Worm (Caenorhabditis elegans) whole organism, L1 larva: ENCODE data around the gene gst-22.
A peak's percentile ranks its signal among the peaks of the same experiment; 100 is the strongest.

ENCODE experiments used
- C16A3.4 ChIP-seq: fragments of 150-350 bp; optimal IDR thresholded peaks from 2 replicates; lab custom pipeline; 2014; ENCODE audit warnings: missing biosample characterization, missing genetic modification characterization
- aly-2 ChIP-seq: fragments of 150-350 bp; optimal IDR thresholded peaks from 2 replicates; lab custom pipeline; 2014; ENCODE audit warnings: missing biosample characterization, missing genetic modification characterization
- blmp-1 ChIP-seq: fragments of 150-350 bp; optimal IDR thresholded peaks from 2 replicates; lab custom pipeline; 2014; ENCODE audit warnings: missing biosample characterization, missing genetic modification characterization
- ceh-88 ChIP-seq: fragments of 200-800 bp; sonication (Bioruptor generic); IDR thresholded peaks from 2 replicates; pipeline ENCODE4 v1.3.6; 2022; ENCODE audit warnings: missing genetic modification characterization, missing compliant biosample characterization
- ceh-90 ChIP-seq: sonication (generic microtip); optimal IDR thresholded peaks from 2 replicates; lab custom pipeline; 2016; ENCODE audit warnings: missing genetic modification characterization, missing compliant biosample characterization
- ces-1 ChIP-seq: fragments of 150-350 bp; optimal IDR thresholded peaks from 2 replicates; lab custom pipeline; 2014; ENCODE audit warnings: missing biosample characterization, missing genetic modification reagents, missing genetic modification characterization
- dpl-1 ChIP-seq, 3 experiments: fragments of 150-350 bp in 2 of 3; sonication (generic microtip) in 1 of 3; optimal IDR thresholded peaks; 2 replicates each; lab custom pipeline; 2014 to 2017; ENCODE audit warnings: missing biosample characterization in 3 of 3, missing genetic modification characterization in 3 of 3, missing genetic modification reagents in 3 of 3
- dsc-1 ChIP-seq: sonication (generic microtip); optimal IDR thresholded peaks from 2 replicates; lab custom pipeline; 2016; ENCODE audit warnings: mild to moderate bottlenecking, missing genetic modification characterization, missing compliant biosample characterization
- efl-3 ChIP-seq: fragments of 200-800 bp; sonication (Bioruptor generic); optimal IDR thresholded peaks from 2 replicates; lab custom pipeline; 2018; ENCODE audit warnings: mild to moderate bottlenecking, missing genetic modification characterization, missing compliant biosample characterization
- egl-13 ChIP-seq: sonication (generic microtip); optimal IDR thresholded peaks from 2 replicates; lab custom pipeline; 2016; ENCODE audit warnings: missing genotype, missing genetic modification reagents, missing genetic modification characterization, missing compliant biosample characterization
- egl-27 ChIP-seq, 2 experiments: fragments of 150-350 bp in 1 of 2; sonication (generic microtip); optimal IDR thresholded peaks; 3 replicates each; lab custom pipeline; 2017 to 2018; ENCODE audit warnings: missing biosample characterization in 2 of 2, missing genetic modification characterization in 2 of 2, missing genetic modification reagents in 2 of 2
- elt-2 ChIP-seq: sonication (generic microtip); optimal IDR thresholded peaks from 2 replicates; lab custom pipeline; 2016; ENCODE audit warnings: missing genetic modification characterization, mild to moderate bottlenecking, inconsistent platforms, missing compliant biosample characterization, missing genetic modification reagents
- elt-3 ChIP-seq, 6 experiments: fragments of 150-350 bp in 1 of 6; sonication (generic microtip); optimal IDR thresholded peaks; 2 replicates each; lab custom pipeline; 2017 to 2018; ENCODE audit warnings: missing biosample characterization in 6 of 6, missing genetic modification characterization in 6 of 6, inconsistent platforms in 1 of 6
- ets-5 ChIP-seq: fragments of 200-800 bp; sonication (Bioruptor generic); IDR thresholded peaks from 2 replicates; pipeline ENCODE4 v1.3.6; 2022; ENCODE audit warnings: missing genetic modification characterization, missing compliant biosample characterization
- fkh-10 ChIP-seq: sonication (generic microtip); optimal IDR thresholded peaks from 2 replicates; lab custom pipeline; 2017; ENCODE audit warnings: missing biosample characterization, missing genetic modification reagents, missing genetic modification characterization
- hpl-2 ChIP-seq: fragments of 150-350 bp; optimal IDR thresholded peaks from 2 replicates; lab custom pipeline; 2014; ENCODE audit warnings: missing biosample characterization, missing genetic modification reagents, missing genetic modification characterization
- lin-15B ChIP-seq: fragments of 150-350 bp; sonication (generic microtip); optimal IDR thresholded peaks from 3 replicates; lab custom pipeline; 2014; ENCODE audit warnings: missing biosample characterization, missing genetic modification characterization
- lin-35 ChIP-seq, 2 experiments: fragments of 150-350 bp; optimal IDR thresholded peaks; 2 replicates each; lab custom pipeline; 2014; ENCODE audit warnings: missing biosample characterization in 2 of 2, missing genetic modification characterization in 2 of 2, missing genetic modification reagents in 2 of 2
- lin-39 ChIP-seq: fragments of 150-350 bp; optimal IDR thresholded peaks from 2 replicates; lab custom pipeline; 2014; ENCODE audit warnings: missing biosample characterization, missing genetic modification reagents, missing genetic modification characterization
- nhr-19 ChIP-seq: fragments of 200-800 bp; sonication (Bioruptor generic); conservative IDR thresholded peaks from 2 replicates; pipeline ENCODE4 v1.3.6; 2022; ENCODE audit warnings: missing genetic modification characterization, missing compliant biosample characterization
- nhr-28 ChIP-seq: fragments of 150-350 bp; optimal IDR thresholded peaks from 2 replicates; lab custom pipeline; 2014; ENCODE audit warnings: missing biosample characterization, missing genetic modification characterization
- nhr-77 ChIP-seq: fragments of 150-350 bp; optimal IDR thresholded peaks from 2 replicates; lab custom pipeline; 2014; ENCODE audit warnings: missing biosample characterization, missing genetic modification characterization
- nhr-84 ChIP-seq: sonication (generic microtip); optimal IDR thresholded peaks from 2 replicates; lab custom pipeline; 2017; ENCODE audit warnings: missing biosample characterization, missing genetic modification characterization
- pag-3 ChIP-seq: sonication (generic microtip); optimal IDR thresholded peaks from 2 replicates; lab custom pipeline; 2017; ENCODE audit warnings: missing genetic modification characterization, mild to moderate bottlenecking, missing compliant biosample characterization, antibody characterized with exemption, borderline replicate concordance; ENCODE audit not compliant: insufficient read depth
- snpc-4 ChIP-seq: fragments of 150-350 bp; optimal IDR thresholded peaks from 2 replicates; lab custom pipeline; 2014; ENCODE audit warnings: missing biosample characterization, missing genetic modification characterization
- tbx-2 ChIP-seq: sonication (generic microtip); optimal IDR thresholded peaks from 2 replicates; lab custom pipeline; 2016; ENCODE audit warnings: missing genetic modification characterization, missing compliant biosample characterization
- unc-130 ChIP-seq: fragments of 150-350 bp; optimal IDR thresholded peaks from 2 replicates; lab custom pipeline; 2017; ENCODE audit warnings: missing biosample characterization, missing genetic modification characterization, inconsistent platforms
- unc-98 ChIP-seq: fragments of 200-800 bp; sonication (Bioruptor generic); IDR thresholded peaks from 2 replicates; pipeline ENCODE4 v1.3.6; 2022; ENCODE audit warnings: missing genetic modification characterization, missing compliant biosample characterization
- zip-4 ChIP-seq: fragments of 200-800 bp; sonication (Bioruptor generic); optimal IDR thresholded peaks from 2 replicates; lab custom pipeline; 2018; ENCODE audit warnings: mild to moderate bottlenecking, missing genetic modification characterization, moderate library complexity, missing compliant biosample characterization
- ztf-11 ChIP-seq, 2 experiments: sonication (generic microtip); optimal IDR thresholded peaks; 2 replicates each; lab custom pipeline; 2016 to 2017; ENCODE audit warnings: missing genetic modification characterization in 2 of 2, missing biosample characterization in 1 of 2, missing compliant biosample characterization in 1 of 2

gst-22 gene

DNA sequence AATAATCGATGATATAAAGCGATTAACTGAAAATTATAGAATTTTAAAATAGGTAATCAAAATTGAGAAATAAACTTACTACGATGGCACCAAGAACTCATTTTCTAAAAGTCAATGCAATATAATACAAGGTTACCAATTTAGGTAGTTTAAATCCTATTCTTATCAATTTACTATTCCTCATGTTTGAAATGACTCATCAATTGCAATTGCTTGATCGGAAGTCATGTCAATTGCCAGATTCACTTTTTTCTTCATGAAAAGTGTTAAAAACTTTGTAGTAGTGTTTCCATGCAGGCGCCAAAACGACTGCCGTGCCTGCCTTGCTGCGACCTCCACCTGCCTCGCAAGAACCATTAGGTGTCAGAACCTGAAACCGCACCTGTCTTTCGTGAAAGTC, 5.5 kb downstream of the gst-22 start, which contains the start of gene F11A5.13:
Gene F11A5.13 (minus strand): TSS at position 101 of the 400 bp plus-strand sequence.
- TF ChIP-seq zip-4 (GFP tag; lab: Kevin White, UChicago) (no peak), egl-13 (tag; lab: Kevin White, UChicago) (no peak), nhr-28 (tag; lab: Kevin White, UChicago) (no peak), dsc-1 (tag; lab: Kevin White, UChicago) (no peak), lin-39 (tag; lab: Kevin White, UChicago) (no peak)

DNA sequence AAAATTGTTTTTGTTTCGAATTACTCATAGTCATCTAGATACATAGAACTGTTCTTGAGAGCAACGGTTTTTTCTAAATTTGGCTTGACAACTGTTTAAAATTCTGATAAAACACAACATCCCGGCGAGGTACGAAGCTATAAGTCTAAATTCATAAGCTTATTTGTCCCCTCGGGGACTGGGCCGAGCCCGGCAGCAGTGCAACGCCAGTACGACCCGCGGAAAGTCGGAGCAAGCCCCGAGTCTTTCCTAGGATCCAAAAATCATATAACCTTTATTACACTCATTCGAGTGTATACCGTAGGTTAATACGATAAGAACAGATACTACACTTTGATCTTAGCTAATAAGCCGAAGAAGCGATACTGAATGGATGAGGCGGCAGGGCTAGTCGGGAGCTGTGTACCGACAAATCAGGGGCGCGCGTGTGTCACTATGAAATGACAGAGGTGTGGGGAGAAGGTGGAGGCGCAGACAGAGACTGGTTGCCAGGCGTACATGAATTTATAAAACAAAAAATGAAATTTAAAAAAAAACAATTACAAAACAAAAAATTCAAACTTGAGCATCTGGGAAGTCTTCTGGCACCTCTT, 6.5 kb downstream of the gst-22 start:
- TF ChIP-seq snpc-4 (tag; lab: Kevin White, UChicago) (peak; percentile 69), unc-130 (no peak), egl-27 (tag; optimal IDR thresholded peaks at IDR 0.05; lab: Kevin White, UChicago) (no peak)

DNA sequence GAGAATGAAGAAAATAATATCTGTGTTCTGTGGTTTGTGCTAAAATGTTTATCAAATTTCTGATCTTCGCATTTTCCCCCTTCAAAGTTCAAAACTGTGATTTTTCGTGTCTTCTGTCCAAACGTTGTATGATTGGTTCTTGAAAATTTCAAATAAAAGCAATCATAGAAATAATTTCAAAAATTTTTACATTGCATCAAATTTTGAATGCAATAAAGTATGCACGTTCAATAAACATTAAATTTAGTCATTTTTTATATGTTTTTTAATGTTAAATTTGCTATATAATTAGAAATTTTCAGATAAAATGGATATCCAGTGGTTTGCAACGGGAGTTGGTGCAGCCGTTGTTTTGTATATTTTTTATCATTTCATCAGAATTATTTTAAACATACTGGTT, 8.1 kb downstream of the gst-22 start, which contains the start of gene stdh-2:
Gene stdh-2 (plus strand): TSS at position 301 of the 400 bp plus-strand sequence.
- TF ChIP-seq ztf-11 (tag; optimal IDR thresholded peaks at IDR 0.05; lab: Kevin White, UChicago) (no peak), dpl-1 (GFP tag; optimal IDR thresholded peaks at IDR 0.05; lab: Kevin White, UChicago) (no peak), pag-3 (tag; lab: Kevin White, UChicago) (no peak), C16A3.4 (tag; lab: Kevin White, UChicago) (no peak), unc-98 (GFP tag; lab: Robert Waterston, UW) (no peak), lin-39 (tag; lab: Kevin White, UChicago) (no peak), ceh-90 (tag; lab: Kevin White, UChicago) (no peak), efl-3 (GFP tag; lab: Kevin White, UChicago) (no peak), hpl-2 (GFP tag; lab: Kevin White, UChicago) (no peak), lin-15B (tag; lab: Kevin White, UChicago) (no peak)

DNA sequence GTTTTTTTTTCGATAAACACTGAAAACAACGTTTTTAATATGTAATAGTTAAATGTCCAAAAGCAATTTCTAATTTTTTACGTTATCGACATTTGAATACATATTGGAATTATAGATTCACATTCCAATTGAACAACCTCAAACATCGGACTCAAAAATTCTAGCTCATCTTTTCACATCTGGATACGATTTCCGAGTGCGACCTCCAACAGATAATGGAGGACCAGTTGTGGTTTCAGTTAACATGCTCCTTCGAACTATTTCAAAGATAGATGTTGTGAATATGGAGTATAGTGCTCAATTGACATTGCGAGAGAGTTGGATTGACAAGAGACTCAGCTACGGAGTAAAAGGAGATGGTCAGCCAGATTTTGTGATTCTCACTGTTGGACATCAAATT, 12.1 kb downstream of the gst-22 start:
- no peak for TF ChIP-seq aly-2 (tag; lab: Kevin White, UChicago)
- no peak for TF ChIP-seq snpc-4 (tag; lab: Kevin White, UChicago)
- no peak for TF ChIP-seq tbx-2
- no peak for TF ChIP-seq fkh-10
- TF ChIP-seq ceh-88 (GFP tag; lab: Robert Waterston, UW): no peak
- TF ChIP-seq ces-1 (GFP tag; lab: Kevin White, UChicago): no peak
- no peak for TF ChIP-seq ets-5
- TF ChIP-seq nhr-19 (GFP tag; lab: Robert Waterston, UW): no peak

DNA sequence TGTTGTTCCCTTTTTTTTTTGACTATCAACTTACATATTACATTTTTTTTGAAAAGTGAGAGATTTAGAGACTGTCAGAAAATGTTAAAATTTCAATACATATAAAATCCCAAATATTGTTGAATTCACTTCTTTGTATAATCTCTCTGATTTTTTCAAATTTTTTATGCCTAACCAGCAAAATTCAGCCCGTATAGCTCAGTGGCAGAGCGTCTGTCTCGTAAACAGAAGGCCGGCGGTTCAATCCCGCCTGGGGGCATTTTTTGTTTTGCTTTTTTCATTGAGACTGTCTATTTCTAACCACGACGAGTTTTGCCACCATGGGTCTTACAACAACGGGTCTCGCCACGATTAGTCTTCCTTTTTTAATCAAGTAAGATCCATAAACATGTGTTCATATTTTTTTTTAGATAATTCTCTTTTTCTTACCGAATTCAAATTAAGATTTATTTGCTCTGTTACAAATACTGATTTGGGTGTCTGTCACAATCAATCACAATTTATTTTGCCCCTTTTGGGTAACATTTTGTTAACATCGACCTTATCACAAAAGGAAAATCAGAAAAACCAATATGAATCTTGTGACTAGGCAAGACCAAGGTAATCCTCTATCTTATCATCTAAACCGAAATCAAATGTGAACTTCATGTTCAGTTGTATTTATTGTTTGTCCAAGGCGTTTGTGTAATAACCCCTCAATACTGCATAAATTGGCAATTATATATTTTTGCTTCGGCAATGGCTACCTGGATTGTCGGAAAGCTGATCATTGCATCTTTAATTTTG, 12.9 kb downstream of the gst-22 start, which contains the start of gene glc-1:
Gene glc-1 (plus strand): TSS at position 663 of the 786 bp plus-strand sequence.
- TF ChIP-seq nhr-77 (tag; lab: Kevin White, UChicago) (no peak), elt-3 (tag; optimal IDR thresholded peaks at IDR 0.05; lab: Kevin White, UChicago) (peak in 1 of 6 experiments; percentile 87), elt-2 (tag; lab: Kevin White, UChicago) (peak; percentile 15), blmp-1 (tag; lab: Kevin White, UChicago) (peak; percentile 30), nhr-84 (tag; lab: Kevin White, UChicago) (no peak), lin-35 (GFP tag; optimal IDR thresholded peaks at IDR 0.05; lab: Kevin White, UChicago) (peak in 1 of 2 experiments; percentile 9)
